Comparison of ENCODE assay signal across 1 fruit fly cellular context in the genomic region with DNA sequence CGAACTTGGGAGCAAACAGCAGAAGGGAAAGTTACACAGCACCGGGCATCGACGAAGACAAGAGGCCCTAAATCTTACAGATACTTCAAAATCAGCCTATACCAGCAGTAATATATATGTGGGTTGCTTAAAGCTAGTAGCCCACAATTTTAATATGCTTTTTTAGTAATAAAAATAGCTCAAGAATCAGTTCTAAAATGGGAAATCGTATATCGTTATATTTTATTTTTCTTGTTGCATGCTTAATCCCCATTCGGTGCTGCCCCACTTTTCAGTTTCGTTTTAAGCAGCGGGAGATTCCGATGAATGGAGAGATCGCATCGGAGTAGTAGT.
TF ChIP-seq lines count a peak whose summit lies in the region.

No protein-coding gene starts in this region.

TF ChIP-seq in whole organism, embryonic, 481 proteins besides CTCF, POLR2A, EP300 and RAD21 (continued from another document and continues in another):
- TF ChIP-seq grau (tag; optimal IDR thresholded peaks at IDR 0.05; lab: Kevin White, UChicago) (peak; percentile 39), emc (GFP tag; optimal IDR thresholded peaks at IDR 0.05; lab: Kevin White, UChicago) (no peak), eve (GFP tag; optimal IDR thresholded peaks at IDR 0.05; lab: Kevin White, UChicago) (no peak), sug (tag; optimal IDR thresholded peaks at IDR 0.05; lab: Kevin White, UChicago) (no peak), CG18619 (GFP tag; optimal IDR thresholded peaks at IDR 0.05; lab: Kevin White, UChicago) (no peak), CG11085 (GFP tag; IDR thresholded peaks at IDR 0.05; lab: Robert Waterston, UW) (no peak), amos (GFP tag; IDR thresholded peaks at IDR 0.05; lab: Robert Waterston, UW; ENCODE audit: partially characterized antibody) (no peak), phol (tag; optimal IDR thresholded peaks at IDR 0.05; lab: Kevin White, UChicago) (peak; percentile 36), Optix (GFP tag; IDR thresholded peaks at IDR 0.05; lab: Robert Waterston, UW) (no peak), Hand (GFP tag; optimal IDR thresholded peaks at IDR 0.05; lab: Kevin White, UChicago) (no peak), pzg (GFP tag; optimal IDR thresholded peaks at IDR 0.05; lab: Kevin White, UChicago) (no peak), psq (GFP tag; optimal IDR thresholded peaks at IDR 0.05; lab: Kevin White, UChicago) (no peak), Lim3 (GFP tag; IDR thresholded peaks at IDR 0.05; lab: Robert Waterston, UW) (no peak), kah (GFP tag; optimal IDR thresholded peaks at IDR 0.05; lab: Kevin White, UChicago) (no peak), CG11723 (GFP tag; optimal IDR thresholded peaks at IDR 0.05; lab: Kevin White, UChicago) (no peak), zf30C (GFP tag; optimal IDR thresholded peaks at IDR 0.05; lab: Kevin White, UChicago) (no peak), nmo (GFP tag; optimal IDR thresholded peaks at IDR 0.05; lab: Kevin White, UChicago) (peak; percentile 40), Vsx1 (GFP tag; optimal IDR thresholded peaks at IDR 0.05; lab: Kevin White, UChicago) (no peak), dan (GFP tag; IDR thresholded peaks at IDR 0.05; lab: Robert Waterston, UW) (no peak), CG17568 (GFP tag; optimal IDR thresholded peaks at IDR 0.05; lab: Kevin White, UChicago) (no peak), CG18262 (tag; optimal IDR thresholded peaks at IDR 0.05; lab: Kevin White, UChicago) (peak; percentile 23), Fer3 (tag; optimal IDR thresholded peaks at IDR 0.05; lab: Kevin White, UChicago) (no peak), slou (GFP tag; optimal IDR thresholded peaks at IDR 0.05; lab: Kevin White, UChicago) (no peak), CG32772 (GFP tag; IDR thresholded peaks at IDR 0.05; lab: Robert Waterston, UW) (no peak), CG6854 (GFP tag; optimal IDR thresholded peaks at IDR 0.05; lab: Kevin White, UChicago) (no peak), Atf6 (GFP tag; IDR thresholded peaks at IDR 0.05; lab: Robert Waterston, UW) (no peak), repo (GFP tag; optimal IDR thresholded peaks at IDR 0.05; lab: Kevin White, UChicago) (no peak), exex (tag; optimal IDR thresholded peaks at IDR 0.05; lab: Kevin White, UChicago) (no peak), Xrp1 (GFP tag; IDR thresholded peaks at IDR 0.05; lab: Robert Waterston, UW) (0 out of 2 replicates have a peak, but pooled peaks have one; percentile 9), CG12769 (tag; optimal IDR thresholded peaks at IDR 0.05; lab: Kevin White, UChicago) (no peak), pfk (GFP tag; optimal IDR thresholded peaks at IDR 0.05; lab: Kevin White, UChicago) (no peak), CG1024 (GFP tag; IDR thresholded peaks at IDR 0.05; lab: Robert Waterston, UW) (no peak), ap (GFP tag; IDR thresholded peaks at IDR 0.05; lab: Robert Waterston, UW) (no peak), Doc2 (GFP tag; IDR thresholded peaks at IDR 0.05; lab: Robert Waterston, UW) (no peak), jumu (GFP tag; optimal IDR thresholded peaks at IDR 0.05; lab: Kevin White, UChicago) (no peak), CG2875 (GFP tag; optimal IDR thresholded peaks at IDR 0.05; lab: Kevin White, UChicago) (no peak), ranshi (GFP tag; IDR thresholded peaks at IDR 0.05; lab: Robert Waterston, UW) (no peak), aop (GFP tag; IDR thresholded peaks at IDR 0.05; lab: Robert Waterston, UW) (no peak), Lhr (GFP tag; optimal IDR thresholded peaks at IDR 0.05; lab: Kevin White, UChicago) (no peak), CG2116 (GFP tag; optimal IDR thresholded peaks at IDR 0.05; lab: Kevin White, UChicago) (no peak), bcd (GFP tag; optimal IDR thresholded peaks at IDR 0.05; lab: Kevin White, UChicago) (peak; percentile 28), Hr39 (optimal IDR thresholded peaks at IDR 0.05; lab: Kevin White, UChicago) (no peak), CG11696 (GFP tag; IDR thresholded peaks at IDR 0.05; lab: Robert Waterston, UW) (no peak), HLH4C (GFP tag; IDR thresholded peaks at IDR 0.05; lab: Robert Waterston, UW; ENCODE audit: partially characterized antibody) (no peak), CG12236 (GFP tag; optimal IDR thresholded peaks at IDR 0.05; lab: Kevin White, UChicago) (no peak), unpg (GFP tag; optimal IDR thresholded peaks at IDR 0.05; lab: Kevin White, UChicago) (peak; percentile 45), MTF-1 (GFP tag; optimal IDR thresholded peaks at IDR 0.05; lab: Kevin White, UChicago; ENCODE audit: borderline replicate concordance) (no peak), Abd-B (GFP tag; optimal IDR thresholded peaks at IDR 0.05; lab: Kevin White, UChicago) (no peak), HHEX (GFP tag; optimal IDR thresholded peaks at IDR 0.05; lab: Kevin White, UChicago) (no peak), HLHmδ (GFP tag; optimal IDR thresholded peaks at IDR 0.05; lab: Kevin White, UChicago) (no peak), CG15011 (GFP tag; optimal IDR thresholded peaks at IDR 0.05; lab: Kevin White, UChicago) (no peak), run (tag; optimal IDR thresholded peaks at IDR 0.05; lab: Kevin White, UChicago) (no peak), ind (GFP tag; optimal IDR thresholded peaks at IDR 0.05; lab: Kevin White, UChicago) (peak; percentile 22), CG1602 (GFP tag; optimal IDR thresholded peaks at IDR 0.05; lab: Kevin White, UChicago) (no peak), prd (optimal IDR thresholded peaks at IDR 0.05; lab: Kevin White, UChicago) (no peak), prd (GFP tag; IDR thresholded peaks at IDR 0.05; lab: Robert Waterston, UW) (peak; percentile 29; the same call in 1 of the 3 replicates), hb (GFP tag; IDR thresholded peaks at IDR 0.05; lab: Robert Waterston, UW; ENCODE audit: partially characterized antibody) (no peak), luna (GFP tag; optimal IDR thresholded peaks at IDR 0.05; lab: Kevin White, UChicago) (no peak), Hey (tag; optimal IDR thresholded peaks at IDR 0.05; lab: Kevin White, UChicago) (no peak), knrl (GFP tag; IDR thresholded peaks at IDR 0.05; lab: Robert Waterston, UW; ENCODE audit: partially characterized antibody) (no peak), CG12299 (tag; optimal IDR thresholded peaks at IDR 0.05; lab: Kevin White, UChicago) (no peak), Sin3A (optimal IDR thresholded peaks at IDR 0.05; lab: Kevin White, UChicago) (no peak), ATbp (GFP tag; optimal IDR thresholded peaks at IDR 0.05; lab: Kevin White, UChicago) (peak; percentile 26), Scr (GFP tag; IDR thresholded peaks at IDR 0.05; lab: Robert Waterston, UW; ENCODE audit: partially characterized antibody) (no peak), Hmx (GFP tag; optimal IDR thresholded peaks at IDR 0.05; lab: Kevin White, UChicago) (no peak), bigmax (GFP tag; optimal IDR thresholded peaks at IDR 0.05; lab: Kevin White, UChicago) (no peak), ato (GFP tag; IDR thresholded peaks at IDR 0.05; lab: Robert Waterston, UW; ENCODE audit: partially characterized antibody) (no peak), CHES-1-like (GFP tag; optimal IDR thresholded peaks at IDR 0.05; lab: Kevin White, UChicago) (no peak), CG16863 (GFP tag; optimal IDR thresholded peaks at IDR 0.05; lab: Kevin White, UChicago) (no peak), gem (tag; optimal IDR thresholded peaks at IDR 0.05; lab: Kevin White, UChicago) (no peak), p53 (GFP tag; optimal IDR thresholded peaks at IDR 0.05; lab: Kevin White, UChicago) (no peak), MESR4 (GFP tag; optimal IDR thresholded peaks at IDR 0.05; lab: Kevin White, UChicago) (no peak), slbo (GFP tag; IDR thresholded peaks at IDR 0.05; lab: Robert Waterston, UW) (0 out of 2 replicates have a peak, but pooled peaks have one; percentile 18), ham (GFP tag; IDR thresholded peaks at IDR 0.05; lab: Robert Waterston, UW) (no peak), Sry-β (GFP tag; optimal IDR thresholded peaks at IDR 0.05; lab: Kevin White, UChicago) (no peak), gsb-n (tag; optimal IDR thresholded peaks at IDR 0.05; lab: Kevin White, UChicago) (no peak), otp (GFP tag; IDR thresholded peaks at IDR 0.05; lab: Robert Waterston, UW) (no peak), CG8924 (tag; optimal IDR thresholded peaks at IDR 0.05; lab: Kevin White, UChicago) (peak; percentile 17), sim (GFP tag; IDR thresholded peaks at IDR 0.05; lab: Robert Waterston, UW) (no peak), CG15514 (GFP tag; optimal IDR thresholded peaks at IDR 0.05; lab: Kevin White, UChicago) (no peak), Adf1 (GFP tag; IDR thresholded peaks at IDR 0.05; lab: Robert Waterston, UW) (no peak), pnt (GFP tag; optimal IDR thresholded peaks at IDR 0.05; lab: Kevin White, UChicago) (no peak), grn (GFP tag; optimal IDR thresholded peaks at IDR 0.05; lab: Kevin White, UChicago) (no peak), slp2 (GFP tag; optimal IDR thresholded peaks at IDR 0.05; lab: Kevin White, UChicago) (no peak), CG34224 (GFP tag; IDR thresholded peaks at IDR 0.05; lab: Robert Waterston, UW; ENCODE audit: partially characterized antibody) (no peak), esg (GFP tag; conservative IDR thresholded peaks at IDR 0.05; lab: Robert Waterston, UW) (no peak), CG9876 (GFP tag; optimal IDR thresholded peaks at IDR 0.05; lab: Kevin White, UChicago) (no peak), Hr3 (GFP tag; optimal IDR thresholded peaks at IDR 0.05; lab: Kevin White, UChicago) (no peak), CG4820 (GFP tag; optimal IDR thresholded peaks at IDR 0.05; lab: Kevin White, UChicago) (no peak), rib (GFP tag; IDR thresholded peaks at IDR 0.05; lab: Robert Waterston, UW) (no peak), CG14710 (tag; optimal IDR thresholded peaks at IDR 0.05; lab: Kevin White, UChicago) (no peak), Ada2b (GFP tag; IDR thresholded peaks at IDR 0.05; lab: Robert Waterston, UW) (peak; percentile 36; the same call in 1 of the 2 replicates), CG1603 (tag; optimal IDR thresholded peaks at IDR 0.05; lab: Kevin White, UChicago) (no peak), CG14860 (GFP tag; IDR thresholded peaks at IDR 0.05; lab: Robert Waterston, UW; ENCODE audit: partially characterized antibody) (no peak), ttk (GFP tag; IDR thresholded peaks at IDR 0.05; lab: Robert Waterston, UW) (no peak), CG4617 (GFP tag; optimal IDR thresholded peaks at IDR 0.05; lab: Kevin White, UChicago; ENCODE audit: borderline replicate concordance) (no peak), Opbp (GFP tag; IDR thresholded peaks at IDR 0.05; lab: Robert Waterston, UW; ENCODE audit: partially characterized antibody) (no peak), twi (tag; optimal IDR thresholded peaks at IDR 0.05; lab: Kevin White, UChicago) (no peak), Hmr (GFP tag; optimal IDR thresholded peaks at IDR 0.05; lab: Kevin White, UChicago) (peak; percentile 57), dpn (GFP tag; optimal IDR thresholded peaks at IDR 0.05; lab: Kevin White, UChicago) (no peak), CG13287 (GFP tag; IDR thresholded peaks at IDR 0.05; lab: Robert Waterston, UW; ENCODE audit: partially characterized antibody) (no peak), croc (GFP tag; conservative IDR thresholded peaks at IDR 0.05; lab: Robert Waterston, UW) (no peak), klu (GFP tag; IDR thresholded peaks at IDR 0.05; lab: Robert Waterston, UW) (0 out of 2 replicates have a peak, but pooled peaks have one; percentile 31), CG11504 (tag; optimal IDR thresholded peaks at IDR 0.05; lab: Kevin White, UChicago) (peak; percentile 63), Dip2 (GFP tag; IDR thresholded peaks at IDR 0.05; lab: Robert Waterston, UW) (no peak), lola (GFP tag; optimal IDR thresholded peaks at IDR 0.05; lab: Kevin White, UChicago) (no peak), CG13775 (GFP tag; optimal IDR thresholded peaks at IDR 0.05; lab: Kevin White, UChicago) (no peak), HLH54F (GFP tag; optimal IDR thresholded peaks at IDR 0.05; lab: Kevin White, UChicago) (no peak), bab2 (GFP tag; optimal IDR thresholded peaks at IDR 0.05; lab: Kevin White, UChicago) (no peak), CG14667 (GFP tag; IDR thresholded peaks at IDR 0.05; lab: Robert Waterston, UW) (no peak), CG17361 (GFP tag; IDR thresholded peaks at IDR 0.05; lab: Robert Waterston, UW) (peak; percentile 30; the same call in 1 of the 3 replicates), CG34422 (GFP tag; IDR thresholded peaks at IDR 0.05; lab: Robert Waterston, UW) (no peak), CG31365 (tag; optimal IDR thresholded peaks at IDR 0.05; lab: Kevin White, UChicago) (no peak), Max (GFP tag; optimal IDR thresholded peaks at IDR 0.05; lab: Kevin White, UChicago) (no peak), caup (GFP tag; optimal IDR thresholded peaks at IDR 0.05; lab: Kevin White, UChicago; ENCODE audit: severe bottlenecking) (no peak), maf-S (GFP tag; optimal IDR thresholded peaks at IDR 0.05; lab: Kevin White, UChicago) (no peak), CG8089 (GFP tag; optimal IDR thresholded peaks at IDR 0.05; lab: Kevin White, UChicago) (no peak), CG11560 (tag; IDR thresholded peaks at IDR 0.05; lab: Robert Waterston, UW) (no peak), mld (GFP tag; IDR thresholded peaks at IDR 0.05; lab: Robert Waterston, UW; ENCODE audit: partially characterized antibody) (no peak), hbn (GFP tag; IDR thresholded peaks at IDR 0.05; lab: Robert Waterston, UW; ENCODE audit: partially characterized antibody) (no peak), al (GFP tag; IDR thresholded peaks at IDR 0.05; lab: Robert Waterston, UW) (0 out of 2 replicates have a peak, but pooled peaks have one; percentile 20), CG1233 (GFP tag; optimal IDR thresholded peaks at IDR 0.05; lab: Kevin White, UChicago) (no peak), CG1647 (GFP tag; optimal IDR thresholded peaks at IDR 0.05; lab: Kevin White, UChicago) (no peak), Hr51 (GFP tag; optimal IDR thresholded peaks at IDR 0.05; lab: Kevin White, UChicago) (no peak), sd (tag; optimal IDR thresholded peaks at IDR 0.05; lab: Kevin White, UChicago) (no peak), CG17359 (tag; optimal IDR thresholded peaks at IDR 0.05; lab: Kevin White, UChicago) (peak; percentile 41), Awh (GFP tag; IDR thresholded peaks at IDR 0.05; lab: Robert Waterston, UW) (no peak), lbe (GFP tag; optimal IDR thresholded peaks at IDR 0.05; lab: Kevin White, UChicago) (no peak), btn (GFP tag; optimal IDR thresholded peaks at IDR 0.05; lab: Kevin White, UChicago) (no peak), Ptx1 (GFP tag; IDR thresholded peaks at IDR 0.05; lab: Robert Waterston, UW) (peak; percentile 55), cas (GFP tag; IDR thresholded peaks at IDR 0.05; lab: Robert Waterston, UW) (no peak)
